Worm (Caenorhabditis elegans) whole organism, L1 larva: ENCODE data around the gene nspg-4.

Experiments used
- lin-13 ChIP-seq: fragments of 150-350 bp; optimal IDR thresholded peaks from 2 replicates; lab custom pipeline; 2014; ENCODE audit warnings: missing biosample characterization, missing genetic modification reagents, missing genetic modification characterization
- rnt-1 ChIP-seq: sonication (generic microtip); optimal IDR thresholded peaks from 2 replicates; lab custom pipeline; 2016; ENCODE audit warnings: mild to moderate bottlenecking, missing genetic modification characterization, moderate library complexity, missing compliant biosample characterization
- unc-62 ChIP-seq: fragments of 150-350 bp; optimal IDR thresholded peaks from 2 replicates; lab custom pipeline; 2014; ENCODE audit warnings: missing biosample characterization, missing genetic modification reagents, missing genetic modification characterization
- ztf-11 ChIP-seq, 2 experiments: sonication (generic microtip); optimal IDR thresholded peaks; 2 replicates each; lab custom pipeline; 2016 to 2017; ENCODE audit warnings: missing genetic modification characterization in 2 of 2, missing biosample characterization in 1 of 2, missing compliant biosample characterization in 1 of 2

DNA sequence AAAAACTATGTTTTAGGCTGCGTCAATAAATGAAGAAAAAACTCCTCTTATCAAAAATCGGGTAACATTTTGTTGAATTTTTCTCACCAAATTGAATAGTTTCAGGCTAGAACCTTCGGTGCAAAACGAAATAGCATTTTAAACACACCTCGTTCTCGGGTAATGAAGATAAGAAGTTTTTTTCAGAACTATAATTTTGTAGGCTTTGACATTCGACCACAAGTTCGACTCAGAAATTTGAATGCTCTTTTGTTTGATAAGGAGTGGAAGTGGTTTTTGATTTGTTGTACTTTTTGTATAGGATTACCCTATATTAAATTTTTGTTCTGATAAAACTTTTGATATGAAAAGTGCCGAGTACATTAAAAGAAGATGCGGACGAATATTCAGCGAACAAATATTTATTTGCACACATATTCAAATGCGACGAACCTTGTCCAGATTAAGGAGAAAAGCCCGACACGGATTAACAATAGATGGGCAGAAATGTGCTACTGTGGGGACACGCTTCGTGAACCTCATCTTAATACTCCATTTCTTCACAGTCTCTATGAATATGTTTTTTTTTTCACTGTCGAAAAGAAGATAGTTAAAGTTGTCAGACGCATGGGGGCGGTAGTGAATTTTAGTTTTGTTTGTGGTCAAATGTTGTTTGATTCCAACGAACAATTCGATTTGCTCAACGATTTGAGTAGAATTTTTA is 43.5 kb downstream of the nspg-4 start:
- TF ChIP-seq ztf-11 (tag; optimal IDR thresholded peaks at IDR 0.05; lab: Kevin White, UChicago) (no peak), unc-62 (GFP tag; lab: Kevin White, UChicago) (no peak), rnt-1 (tag; lab: Kevin White, UChicago) (no peak), lin-13 (GFP tag; lab: Kevin White, UChicago) (no peak)
